Fruit fly (Drosophila melanogaster): ENCODE results near the gene baz.

baz gene

DNA sequence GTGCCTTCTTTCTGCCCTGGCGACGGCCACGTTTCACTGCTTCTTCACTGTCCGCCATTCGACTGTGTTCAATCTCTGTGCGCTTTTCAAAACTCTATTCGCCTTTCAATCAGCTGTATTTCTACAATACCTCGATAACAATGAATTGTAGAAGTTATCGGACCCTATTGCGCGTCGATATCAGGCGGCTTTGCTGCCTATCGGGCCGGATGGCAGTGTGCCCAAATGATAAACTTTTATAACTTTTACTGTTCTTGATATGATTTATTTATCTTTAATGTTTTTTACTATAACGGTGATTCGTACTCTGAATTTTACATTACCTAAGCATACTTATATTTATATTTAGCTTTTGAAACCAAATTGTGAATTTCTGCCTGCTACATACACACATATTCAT lies 85.0 kb downstream of the baz start, which contains the start of gene CG8915 (continued):
- TF ChIP-seq cas (GFP tag; IDR thresholded peaks at IDR 0.05) (no peak), disco-r (GFP tag; optimal IDR thresholded peaks at IDR 0.05) (no peak), CG13123 (GFP tag; optimal IDR thresholded peaks at IDR 0.05) (no peak), Fer2 (tag; optimal IDR thresholded peaks at IDR 0.05) (no peak), vfl (GFP tag; optimal IDR thresholded peaks at IDR 0.05) (no peak), CG17802 (tag; optimal IDR thresholded peaks at IDR 0.05) (no peak), CG11456 (GFP tag; IDR thresholded peaks at IDR 0.05) (no peak), ab (GFP tag; optimal IDR thresholded peaks at IDR 0.05) (no peak), CG2202 (tag; optimal IDR thresholded peaks at IDR 0.05) (no peak), croc (GFP tag; conservative IDR thresholded peaks at IDR 0.05) (no peak), knrl (GFP tag; IDR thresholded peaks at IDR 0.05; ENCODE audit: partially characterized antibody) (peak; percentile 33; the same call in 1 of the 3 replicates), stc (GFP tag; IDR thresholded peaks at IDR 0.05) (no peak), CG34376 (GFP tag; optimal IDR thresholded peaks at IDR 0.05) (no peak), wdn (GFP tag; IDR thresholded peaks at IDR 0.05) (no peak), E2f1 (GFP tag; IDR thresholded peaks at IDR 0.05) (no peak), CG8281 (tag; optimal IDR thresholded peaks at IDR 0.05) (no peak), GATAe (GFP tag; conservative IDR thresholded peaks at IDR 0.05) (no peak), CG12744 (GFP tag; optimal IDR thresholded peaks at IDR 0.05) (no peak), CG7963 (GFP tag; IDR thresholded peaks at IDR 0.05; ENCODE audit: partially characterized antibody) (no peak), bcd (GFP tag; optimal IDR thresholded peaks at IDR 0.05) (no peak), CG12155 (GFP tag; optimal IDR thresholded peaks at IDR 0.05) (no peak), onecut (GFP tag; IDR thresholded peaks at IDR 0.05) (no peak), wor (GFP tag; IDR thresholded peaks at IDR 0.05) (no peak), odd (GFP tag; optimal IDR thresholded peaks at IDR 0.05) (no peak), Ets97D (GFP tag; optimal IDR thresholded peaks at IDR 0.05) (peak; percentile 9), CG7928 (GFP tag; optimal IDR thresholded peaks at IDR 0.05) (no peak), bsh (GFP tag; optimal IDR thresholded peaks at IDR 0.05) (no peak), ftz-f1 (GFP tag; optimal IDR thresholded peaks at IDR 0.05) (no peak), insv (GFP tag; optimal IDR thresholded peaks at IDR 0.05) (no peak), al (GFP tag; IDR thresholded peaks at IDR 0.05) (no peak), z (GFP tag; IDR thresholded peaks at IDR 0.05) (no peak), sna (GFP tag; IDR thresholded peaks at IDR 0.05; ENCODE audit: partially characterized antibody) (peak; percentile 68), NK7.1 (GFP tag; optimal IDR thresholded peaks at IDR 0.05) (no peak), CG10321 (GFP tag; IDR thresholded peaks at IDR 0.05) (no peak), CG10431 (GFP tag; optimal IDR thresholded peaks at IDR 0.05) (no peak), pzg (GFP tag; optimal IDR thresholded peaks at IDR 0.05) (peak; percentile 34), CG3726 (GFP tag; IDR thresholded peaks at IDR 0.05) (no peak), Tbp (GFP tag; optimal IDR thresholded peaks at IDR 0.05) (no peak), gcm2 (GFP tag; optimal IDR thresholded peaks at IDR 0.05) (no peak), fd96Cb (tag; optimal IDR thresholded peaks at IDR 0.05) (no peak), CG7987 (GFP tag; optimal IDR thresholded peaks at IDR 0.05) (no peak), CG17361 (GFP tag; IDR thresholded peaks at IDR 0.05) (no peak), Dfd (GFP tag; optimal IDR thresholded peaks at IDR 0.05) (no peak), Blimp-1 (GFP tag; optimal IDR thresholded peaks at IDR 0.05) (no peak), yki (optimal IDR thresholded peaks at IDR 0.05) (no peak), corto (GFP tag; optimal IDR thresholded peaks at IDR 0.05) (no peak), shn (GFP tag; optimal IDR thresholded peaks at IDR 0.05) (no peak), CG12236 (GFP tag; optimal IDR thresholded peaks at IDR 0.05) (no peak), CG18619 (GFP tag; optimal IDR thresholded peaks at IDR 0.05) (no peak), CG7786 (GFP tag; optimal IDR thresholded peaks at IDR 0.05) (no peak), Abd-B (GFP tag; optimal IDR thresholded peaks at IDR 0.05) (no peak), fd64A (GFP tag; optimal IDR thresholded peaks at IDR 0.05) (no peak), BEAF-32 (GFP tag; optimal IDR thresholded peaks at IDR 0.05) (peak; percentile 46)

Measured in whole organism, embryonic.